Fruit fly (Drosophila melanogaster): ENCODE measurements around the gene zfh1.

zfh1 gene

dm6 chr3R:30813903-30814339 lies 48.2 kb downstream of the zfh1 start (continued):
- peak; percentile 78 for TF ChIP-seq gcm (GFP tag; optimal IDR thresholded peaks at IDR 0.05)
- no peak for TF ChIP-seq Sin3A (optimal IDR thresholded peaks at IDR 0.05)
- peak; percentile 25 for TF ChIP-seq CG7745 (tag; optimal IDR thresholded peaks at IDR 0.05)
- peak; percentile 78 for TF ChIP-seq lilli (GFP tag; optimal IDR thresholded peaks at IDR 0.05)
- peak; percentile 55 for TF ChIP-seq Dip3 (GFP tag; optimal IDR thresholded peaks at IDR 0.05)
- TF ChIP-seq Dref (GFP tag; IDR thresholded peaks at IDR 0.05) = no peak
- peak; percentile 66 for TF ChIP-seq CG9932 (GFP tag; IDR thresholded peaks at IDR 0.05)
- peak; percentile 79; the same call in 1 of the 2 replicates for TF ChIP-seq ara (GFP tag; IDR thresholded peaks at IDR 0.05)
- peak; percentile 74 for TF ChIP-seq chn (GFP tag; optimal IDR thresholded peaks at IDR 0.05)
- peak; percentile 70; the same call in 1 of the 2 replicates for TF ChIP-seq sens-2 (GFP tag; IDR thresholded peaks at IDR 0.05)
- TF ChIP-seq CG14050 (GFP tag; IDR thresholded peaks at IDR 0.05) = peak; percentile 75
- TF ChIP-seq dan (GFP tag; IDR thresholded peaks at IDR 0.05) = peak; percentile 60; the same call in 1 of the 2 replicates
- TF ChIP-seq Mad (GFP tag; optimal IDR thresholded peaks at IDR 0.05) = peak; percentile 68
- peak; percentile 31 for TF ChIP-seq CG18011 (GFP tag; optimal IDR thresholded peaks at IDR 0.05)
- peak; percentile 61 for TF ChIP-seq CG4282 (GFP tag; optimal IDR thresholded peaks at IDR 0.05)
- peak; percentile 63 for TF ChIP-seq CG6765 (GFP tag; optimal IDR thresholded peaks at IDR 0.05)
- peak; percentile 81 for TF ChIP-seq Spps (tag; optimal IDR thresholded peaks at IDR 0.05)
- TF ChIP-seq Hr51 (GFP tag; optimal IDR thresholded peaks at IDR 0.05) = peak; percentile 39 to 88
- peak; percentile 86 for TF ChIP-seq gsb-n (tag; optimal IDR thresholded peaks at IDR 0.05)
- TF ChIP-seq CoRest (tag; optimal IDR thresholded peaks at IDR 0.05) = peak; percentile 77
- peak; percentile 71 for TF ChIP-seq CG1529 (GFP tag; optimal IDR thresholded peaks at IDR 0.05)
- TF ChIP-seq pnt (GFP tag; optimal IDR thresholded peaks at IDR 0.05) = peak; percentile 83
- peak; percentile 78 for TF ChIP-seq CG14667 (GFP tag; IDR thresholded peaks at IDR 0.05)
- TF ChIP-seq CG5953 (GFP tag; IDR thresholded peaks at IDR 0.05) = peak; percentile 64
- peak; percentile 69 for TF ChIP-seq Deaf1 (tag; optimal IDR thresholded peaks at IDR 0.05)
- no peak for TF ChIP-seq knrl (GFP tag; IDR thresholded peaks at IDR 0.05; ENCODE audit: partially characterized antibody)
- peak; percentile 85 for TF ChIP-seq ase (GFP tag; IDR thresholded peaks at IDR 0.05)
- no peak for TF ChIP-seq Hey (tag; optimal IDR thresholded peaks at IDR 0.05)
- peak; percentile 89 for TF ChIP-seq Awh (GFP tag; IDR thresholded peaks at IDR 0.05)
- TF ChIP-seq CG17912 (GFP tag; optimal IDR thresholded peaks at IDR 0.05) = no peak
- TF ChIP-seq Dad (GFP tag; optimal IDR thresholded peaks at IDR 0.05) = peak; percentile 69
- TF ChIP-seq cwo (GFP tag; optimal IDR thresholded peaks at IDR 0.05) = peak; percentile 77
- TF ChIP-seq CG2712 (tag; optimal IDR thresholded peaks at IDR 0.05) = peak; percentile 93
- peak; percentile 69 for TF ChIP-seq CG6854 (GFP tag; optimal IDR thresholded peaks at IDR 0.05)
- peak; percentile 88; the same call in 2 of the 3 replicates for TF ChIP-seq otp (GFP tag; IDR thresholded peaks at IDR 0.05)
- peak; percentile 26 for TF ChIP-seq gcm2 (GFP tag; optimal IDR thresholded peaks at IDR 0.05)
- TF ChIP-seq fu2 (GFP tag; optimal IDR thresholded peaks at IDR 0.05) = peak; percentile 73
- TF ChIP-seq bowl (GFP tag; IDR thresholded peaks at IDR 0.05) = no peak
- peak; percentile 27; the same call in 1 of the 3 replicates for TF ChIP-seq jigr1 (GFP tag; IDR thresholded peaks at IDR 0.05)
- TF ChIP-seq Ssrp (tag; optimal IDR thresholded peaks at IDR 0.05) = peak; percentile 76
- peak; percentile 79 for TF ChIP-seq CG18764 (GFP tag; optimal IDR thresholded peaks at IDR 0.05)
- TF ChIP-seq zen2 (GFP tag; IDR thresholded peaks at IDR 0.05; ENCODE audit: partially characterized antibody) = no peak
- TF ChIP-seq Lim3 (GFP tag; IDR thresholded peaks at IDR 0.05) = peak; percentile 53; the same call in 1 of the 2 replicates
- no peak for TF ChIP-seq Dll (GFP tag; IDR thresholded peaks at IDR 0.05; ENCODE audit: partially characterized antibody)
- TF ChIP-seq CG11247 (GFP tag; IDR thresholded peaks at IDR 0.05) = peak; percentile 83
- peak; percentile 92 for TF ChIP-seq Ada2b (GFP tag; IDR thresholded peaks at IDR 0.05)
- TF ChIP-seq Ets97D (GFP tag; optimal IDR thresholded peaks at IDR 0.05) = peak; percentile 63
- peak; percentile 74 for TF ChIP-seq fd3F (GFP tag; optimal IDR thresholded peaks at IDR 0.05)
- TF ChIP-seq gem (tag; optimal IDR thresholded peaks at IDR 0.05) = peak; percentile 93
- no peak for TF ChIP-seq vnd (GFP tag; IDR thresholded peaks at IDR 0.05; ENCODE audit: partially characterized antibody)
- TF ChIP-seq CG18262 (tag; optimal IDR thresholded peaks at IDR 0.05) = peak; percentile 91
